Worm (Caenorhabditis elegans): Measurements from ENCODE around the gene mrps-14.

ce11 chrII:10200759-10201158 is 41.5 kb downstream of the mrps-14 start, which contains the start of gene arv-1:
- TF ChIP-seq skn-1 (tag; optimal IDR thresholded peaks at IDR 0.05) (no peak), nhr-10 (tag; optimal IDR thresholded peaks at IDR 0.05) (no peak), nhr-77 (tag; optimal IDR thresholded peaks at IDR 0.05) (no peak), lin-13 (GFP tag; optimal IDR thresholded peaks at IDR 0.05) (peak; percentile 31), blmp-1 (tag; optimal IDR thresholded peaks at IDR 0.05; ENCODE audit: insufficient read depth) (no peak), zag-1 (tag; optimal IDR thresholded peaks at IDR 0.05) (no peak)
